Fruit fly (Drosophila melanogaster) whole organism, adult: ENCODE results near the gene CG34248.

Experiments used
- CG11617 ChIP-seq: fragments of 200-800 bp; sonication (Bioruptor generic); optimal IDR thresholded peaks from 2 replicates; lab custom pipeline; 2017; ENCODE audit warnings: mild to moderate bottlenecking, missing biosample characterization, missing genetic modification reagents, missing genetic modification characterization
- CG33017 ChIP-seq: fragments of 200-800 bp; sonication (Bioruptor generic); optimal IDR thresholded peaks from 2 replicates; lab custom pipeline; 2018; ENCODE audit warnings: missing biosample characterization, mild to moderate bottlenecking, missing genetic modification characterization, moderate library complexity
- CG5204 ChIP-seq: fragments of 200-800 bp; sonication (Bioruptor generic); optimal IDR thresholded peaks from 2 replicates; lab custom pipeline; 2016; ENCODE audit warnings: missing biosample characterization, missing genetic modification characterization
- CG7045 ChIP-seq: fragments of 200-800 bp; sonication (Bioruptor generic); optimal IDR thresholded peaks from 2 replicates; lab custom pipeline; 2017; ENCODE audit warnings: missing biosample characterization, mild to moderate bottlenecking, missing genetic modification characterization
- kay ChIP-seq: fragments of 200-800 bp; sonication (Bioruptor generic); peaks from one replicate; lab custom pipeline; 2016; ENCODE audit warnings: missing biosample characterization, missing genetic modification characterization, borderline replicate concordance
- tj ChIP-seq: fragments of 200-800 bp; sonication (Bioruptor generic); optimal IDR thresholded peaks from 3 replicates; lab custom pipeline; 2017; ENCODE audit warnings: missing biosample characterization, mild to moderate bottlenecking, missing genetic modification characterization, moderate library complexity

- TF ChIP-seq CG7045 (no peak), kay (GFP tag; lab: Kevin White, UChicago) (no peak), CG33017 (tag; lab: Kevin White, UChicago) (no peak), CG5204 (GFP tag; lab: Kevin White, UChicago) (no peak), tj (GFP tag; lab: Kevin White, UChicago) (no peak), CG11617 (GFP tag; lab: Kevin White, UChicago) (no peak)
These were observed 21.0 kb upstream of the CG34248 start for dm6 chr3L:16291678-16292077.
